Worm (Caenorhabditis elegans) whole organism, L3 larva: ENCODE measurements around the gene eat-6.

Experiments
- R02D3.7 ChIP-seq: fragments of 150-350 bp; optimal IDR thresholded peaks from 2 replicates; lab custom pipeline; 2014; ENCODE audit warnings: missing biosample characterization, missing genetic modification characterization
- ZK546.5 ChIP-seq: sonication (generic microtip); optimal IDR thresholded peaks from 2 replicates; lab custom pipeline; 2017; ENCODE audit warnings: missing biosample characterization, missing genetic modification characterization
- aly-2 ChIP-seq: fragments of 150-350 bp; optimal IDR thresholded peaks from 2 replicates; lab custom pipeline; 2014; ENCODE audit warnings: missing biosample characterization, missing genetic modification characterization
- ama-1 ChIP-seq: fragments of 150-350 bp; optimal IDR thresholded peaks from 2 replicates; lab custom pipeline; 2018
- ceh-28 ChIP-seq: fragments of 150-350 bp; optimal IDR thresholded peaks from 2 replicates; lab custom pipeline; 2014; ENCODE audit warnings: missing biosample characterization, missing genetic modification reagents, missing genetic modification characterization
- ceh-82 ChIP-seq: fragments of 150-350 bp; optimal IDR thresholded peaks from 2 replicates; lab custom pipeline; 2014; ENCODE audit warnings: missing biosample characterization, missing genetic modification characterization
- ceh-9 ChIP-seq: sonication (generic microtip); optimal IDR thresholded peaks from 2 replicates; lab custom pipeline; 2018; ENCODE audit warnings: missing biosample characterization, missing genetic modification characterization
- daf-12 ChIP-seq: fragments of 150-350 bp; optimal IDR thresholded peaks from 2 replicates; lab custom pipeline; 2014; ENCODE audit warnings: missing biosample characterization, missing genetic modification reagents, missing genetic modification characterization
- egl-27 ChIP-seq: sonication (generic microtip); optimal IDR thresholded peaks from 4 replicates; lab custom pipeline; 2017; ENCODE audit warnings: missing biosample characterization, missing genetic modification reagents, missing genetic modification characterization
- egl-5 ChIP-seq: fragments of 150-350 bp; optimal IDR thresholded peaks from 2 replicates; lab custom pipeline; 2017; ENCODE audit warnings: missing biosample characterization, missing genetic modification reagents, missing genetic modification characterization, inconsistent platforms
- elt-1 ChIP-seq: fragments of 150-350 bp; optimal IDR thresholded peaks from 2 replicates; lab custom pipeline; 2014; ENCODE audit warnings: missing biosample characterization, missing genetic modification characterization
- elt-2 ChIP-seq: sonication (generic microtip); optimal IDR thresholded peaks from 2 replicates; lab custom pipeline; 2016; ENCODE audit warnings: missing genetic modification reagents, mild to moderate bottlenecking, missing genetic modification characterization, missing compliant biosample characterization
- elt-3 ChIP-seq, 3 experiments: fragments of 150-350 bp in 1 of 3; sonication (generic microtip) in 2 of 3; optimal IDR thresholded peaks; 2 replicates in 2 of 3; 4 replicates in 1 of 3; lab custom pipeline; 2014 to 2017; ENCODE audit warnings: missing biosample characterization in 3 of 3, missing genetic modification characterization in 3 of 3
- eor-1 ChIP-seq, 2 experiments: fragments of 150-350 bp; optimal IDR thresholded peaks; 2 replicates each; lab custom pipeline; 2014 to 2018; ENCODE audit warnings: missing biosample characterization in 2 of 2, missing genetic modification characterization in 2 of 2
- fkh-10 ChIP-seq: sonication (generic microtip); optimal IDR thresholded peaks from 2 replicates; lab custom pipeline; 2017; ENCODE audit warnings: missing biosample characterization, missing genetic modification reagents, missing genetic modification characterization
- fkh-2 ChIP-seq: fragments of 150-350 bp; optimal IDR thresholded peaks from 2 replicates; lab custom pipeline; 2014; ENCODE audit warnings: missing biosample characterization, missing genetic modification reagents, missing genetic modification characterization
- fos-1 ChIP-seq: fragments of 150-350 bp; optimal IDR thresholded peaks from 2 replicates; lab custom pipeline; 2014; ENCODE audit warnings: missing biosample characterization, missing genetic modification characterization
- hmg-11 ChIP-seq: sonication (generic microtip); optimal IDR thresholded peaks from 2 replicates; lab custom pipeline; 2016; ENCODE audit warnings: missing genetic modification characterization, missing compliant biosample characterization
- jun-1 ChIP-seq: fragments of 150-350 bp; optimal IDR thresholded peaks from 2 replicates; lab custom pipeline; 2014; ENCODE audit warnings: missing biosample characterization, missing genetic modification reagents, missing genetic modification characterization
- lin-15B ChIP-seq: fragments of 150-350 bp; optimal IDR thresholded peaks from 2 replicates; lab custom pipeline; 2014; ENCODE audit warnings: missing biosample characterization, missing genetic modification characterization
- lin-39 ChIP-seq: fragments of 150-350 bp; optimal IDR thresholded peaks from 2 replicates; lab custom pipeline; 2018; ENCODE audit warnings: missing biosample characterization, missing genetic modification reagents, missing genetic modification characterization
- lsy-12 ChIP-seq: sonication (generic microtip); optimal IDR thresholded peaks from 2 replicates; lab custom pipeline; 2016; ENCODE audit warnings: mild to moderate bottlenecking, missing genetic modification characterization, missing compliant biosample characterization
- mdl-1 ChIP-seq: fragments of 150-350 bp; optimal IDR thresholded peaks from 2 replicates; lab custom pipeline; 2014; ENCODE audit warnings: missing biosample characterization, missing genetic modification characterization
- nfya-1 ChIP-seq: sonication (generic microtip); optimal IDR thresholded peaks from 2 replicates; lab custom pipeline; 2017; ENCODE audit warnings: missing genetic modification characterization, mild to moderate bottlenecking, missing compliant biosample characterization, antibody characterized with exemption, moderate library complexity; ENCODE audit not compliant: insufficient read depth
- nhr-11 ChIP-seq: fragments of 150-350 bp; optimal IDR thresholded peaks from 2 replicates; lab custom pipeline; 2014; ENCODE audit warnings: missing biosample characterization, missing genetic modification characterization
- nhr-12 ChIP-seq: fragments of 150-350 bp; optimal IDR thresholded peaks from 2 replicates; lab custom pipeline; 2014; ENCODE audit warnings: missing biosample characterization, missing genetic modification characterization
- nhr-23 ChIP-seq: fragments of 150-350 bp; optimal IDR thresholded peaks from 2 replicates; lab custom pipeline; 2014; ENCODE audit warnings: missing biosample characterization, missing genetic modification reagents, missing genetic modification characterization
- nhr-237 ChIP-seq: fragments of 150-350 bp; optimal IDR thresholded peaks from 2 replicates; lab custom pipeline; 2014; ENCODE audit warnings: missing biosample characterization, missing genetic modification characterization
- nhr-25 ChIP-seq: sonication (generic microtip); optimal IDR thresholded peaks from 2 replicates; lab custom pipeline; 2017; ENCODE audit warnings: missing biosample characterization, missing genetic modification characterization
- nhr-43 ChIP-seq: sonication (generic microtip); optimal IDR thresholded peaks from 2 replicates; lab custom pipeline; 2016; ENCODE audit warnings: mild to moderate bottlenecking, missing genetic modification characterization, missing compliant biosample characterization; ENCODE audit not compliant: poor library complexity, severe bottlenecking
- nhr-67 ChIP-seq: fragments of 150-350 bp; optimal IDR thresholded peaks from 2 replicates; lab custom pipeline; 2014; ENCODE audit warnings: missing biosample characterization, missing genetic modification characterization
- nhr-76 ChIP-seq: fragments of 150-350 bp; sonication (generic microtip); optimal IDR thresholded peaks from 5 replicates; lab custom pipeline; 2014; ENCODE audit warnings: missing biosample characterization, missing genetic modification characterization
- nhr-77 ChIP-seq: fragments of 150-350 bp; optimal IDR thresholded peaks from 2 replicates; lab custom pipeline; 2014; ENCODE audit warnings: missing biosample characterization, missing genetic modification characterization
- pha-4 ChIP-seq: fragments of 150-350 bp; optimal IDR thresholded peaks from 2 replicates; lab custom pipeline; 2014; ENCODE audit warnings: missing biosample characterization, missing genetic modification reagents, missing genetic modification characterization
- pqm-1 ChIP-seq: fragments of 150-350 bp; optimal IDR thresholded peaks from 2 replicates; lab custom pipeline; 2017; ENCODE audit warnings: missing biosample characterization, missing genetic modification characterization, inconsistent platforms
- sea-2 ChIP-seq: fragments of 150-350 bp; sonication (generic microtip); optimal IDR thresholded peaks from 4 replicates; lab custom pipeline; 2014; ENCODE audit warnings: missing biosample characterization, missing genetic modification reagents, missing genetic modification characterization
- skn-1 ChIP-seq: fragments of 150-350 bp; optimal IDR thresholded peaks from 2 replicates; lab custom pipeline; 2014; ENCODE audit warnings: missing biosample characterization, missing genetic modification characterization
- snpc-4 ChIP-seq: fragments of 150-350 bp; optimal IDR thresholded peaks from 2 replicates; lab custom pipeline; 2014; ENCODE audit warnings: missing biosample characterization, missing genetic modification characterization
- tbx-2 ChIP-seq: sonication (generic microtip); optimal IDR thresholded peaks from 2 replicates; lab custom pipeline; 2016; ENCODE audit warnings: mild to moderate bottlenecking, missing genetic modification characterization, missing compliant biosample characterization
- unc-39 ChIP-seq: sonication (generic microtip); optimal IDR thresholded peaks from 4 replicates; lab custom pipeline; 2017; ENCODE audit warnings: missing biosample characterization, missing genetic modification characterization
- zag-1 ChIP-seq: fragments of 150-350 bp; optimal IDR thresholded peaks from 2 replicates; lab custom pipeline; 2014; ENCODE audit warnings: missing biosample characterization, missing genetic modification characterization
- ztf-11 ChIP-seq: fragments of 150-350 bp; optimal IDR thresholded peaks from 2 replicates; lab custom pipeline; 2014; ENCODE audit warnings: missing biosample characterization, missing genetic modification characterization
- ztf-4 ChIP-seq: fragments of 150-350 bp; optimal IDR thresholded peaks from 2 replicates; lab custom pipeline; 2014; ENCODE audit warnings: missing biosample characterization, missing genetic modification characterization

The eat-6 gene

ce11 chrV:13085227-13085640, 44.6 kb downstream of the eat-6 start:
- TF ChIP-seq nfya-1 (tag; lab: Kevin White, UChicago) (no peak), egl-27 (tag; lab: Kevin White, UChicago) (no peak), lin-15B (tag; lab: Kevin White, UChicago) (no peak), fkh-10 (GFP tag; lab: Kevin White, UChicago) (no peak), ceh-28 (tag; lab: Kevin White, UChicago) (no peak), elt-3 (tag; optimal IDR thresholded peaks at IDR 0.05; lab: Kevin White, UChicago) (peak in 1 of 3 experiments; percentile 5), ztf-4 (tag; lab: Kevin White, UChicago) (no peak), snpc-4 (tag; lab: Kevin White, UChicago) (no peak), fkh-2 (no peak), elt-1 (no peak), daf-12 (tag; lab: Kevin White, UChicago) (no peak), nhr-23 (tag; lab: Kevin White, UChicago) (peak; percentile 43), fos-1 (no peak), ZK546.5 (no peak), unc-39 (tag; lab: Kevin White, UChicago) (no peak), eor-1 (tag; optimal IDR thresholded peaks at IDR 0.05; lab: Kevin White, UChicago) (no peak), jun-1 (tag; lab: Kevin White, UChicago) (peak; percentile 36), skn-1 (no peak), pqm-1 (tag; lab: Kevin White, UChicago) (peak; percentile 65), egl-5 (tag; lab: Kevin White, UChicago) (no peak), nhr-77 (tag; lab: Kevin White, UChicago) (no peak), elt-2 (tag; lab: Kevin White, UChicago) (peak; percentile 88), lsy-12 (tag; lab: Kevin White, UChicago) (no peak), zag-1 (no peak), aly-2 (tag; lab: Kevin White, UChicago) (no peak), nhr-237 (tag; lab: Kevin White, UChicago) (no peak)

DNA sequence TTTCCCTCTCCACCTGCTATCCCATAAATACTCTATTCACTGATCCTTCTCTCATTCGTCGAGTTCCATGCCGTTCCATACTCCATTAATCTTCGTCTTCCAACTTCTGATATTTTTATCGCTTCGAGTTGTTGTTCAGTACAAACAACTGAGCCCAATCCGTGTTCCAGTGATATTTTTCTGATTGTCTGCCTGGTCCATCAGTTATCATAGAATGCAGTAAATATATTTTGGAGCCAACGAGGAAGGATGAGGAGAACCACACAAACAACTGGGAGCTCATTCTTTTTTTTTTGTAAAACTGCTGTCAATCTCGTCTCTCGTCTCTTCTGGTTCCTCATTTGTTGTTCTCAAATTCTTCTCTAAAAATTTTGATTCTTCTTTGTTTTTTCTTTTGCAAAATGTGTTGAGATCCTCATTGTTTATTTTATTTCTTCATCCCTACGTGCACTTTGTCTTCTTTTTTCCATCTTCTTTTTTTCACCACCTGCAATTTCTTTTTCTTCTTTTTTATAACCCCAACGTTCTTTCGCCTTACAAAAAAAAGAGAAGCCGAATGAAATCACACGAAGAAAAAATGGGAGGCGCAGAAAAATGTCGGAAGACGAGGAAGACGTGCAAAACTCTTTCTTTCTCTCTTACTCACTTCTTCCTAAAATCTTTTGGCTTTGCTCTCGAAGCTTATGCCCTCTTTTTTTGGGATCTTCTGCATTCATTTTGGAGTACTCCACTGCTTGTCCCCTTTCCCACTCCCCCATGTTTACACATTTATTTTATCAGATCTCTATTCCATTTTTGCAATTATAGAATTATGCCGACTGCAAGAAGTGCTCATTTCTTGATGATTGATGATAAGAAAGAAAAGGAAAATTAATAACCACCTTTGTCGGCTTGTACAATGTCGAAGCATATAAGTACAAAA, 45.8 kb downstream of the eat-6 start:
- TF ChIP-seq fkh-10 (GFP tag; lab: Kevin White, UChicago), result no peak
- peak; percentile 35 for TF ChIP-seq lin-39 (tag; lab: Kevin White, UChicago)
- TF ChIP-seq elt-2 (tag; lab: Kevin White, UChicago), result peak; percentile 32
- TF ChIP-seq snpc-4 (tag; lab: Kevin White, UChicago), result peak; percentile 3

DNA sequence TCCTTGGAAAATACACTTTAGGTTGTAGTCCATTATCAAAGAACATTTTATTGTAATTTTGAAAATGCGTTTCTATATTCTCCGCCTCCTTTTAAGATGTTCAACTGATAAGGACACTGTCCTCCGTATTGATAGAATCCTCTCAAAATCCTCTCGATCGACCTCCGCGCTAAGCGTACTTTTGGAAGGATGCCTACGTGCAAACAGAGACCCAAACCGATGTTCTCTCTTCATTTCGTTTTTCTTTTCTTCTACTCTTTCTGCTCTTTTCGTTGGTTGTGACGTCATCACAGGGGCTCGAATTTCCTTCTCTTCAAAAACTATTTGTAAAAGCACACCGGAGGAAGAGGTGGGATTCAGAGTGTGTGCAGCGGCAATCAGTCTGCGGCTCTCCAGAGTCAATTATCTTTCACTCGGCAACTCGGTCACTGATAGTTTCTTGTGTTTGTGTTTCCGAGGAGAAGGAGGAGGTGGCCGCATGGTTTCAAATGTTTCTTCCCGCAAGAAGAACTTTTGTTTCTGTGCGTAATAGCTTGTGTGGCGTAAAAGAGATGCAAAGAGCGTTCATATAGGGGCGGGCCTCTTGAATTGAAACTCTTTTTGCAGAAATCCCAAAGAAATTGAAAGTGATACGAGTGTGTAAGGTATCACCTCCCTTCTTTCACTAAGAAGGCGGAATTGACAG, 47.2 kb downstream of the eat-6 start, which contains the start of gene C34B4.2:
TSS of gene C34B4.2 (plus strand) at position 614 of the 685 bp plus-strand sequence.
- TF ChIP-seq ztf-11 (tag; lab: Kevin White, UChicago) (no peak), pqm-1 (tag; lab: Kevin White, UChicago) (peak; percentile 27), nhr-12 (no peak), mdl-1 (tag; lab: Kevin White, UChicago) (no peak), pha-4 (tag; lab: Kevin White, UChicago) (peak; percentile 96), hmg-11 (tag; lab: Kevin White, UChicago) (no peak), nhr-43 (peak; percentile 5), ceh-82 (no peak), sea-2 (GFP tag; lab: Kevin White, UChicago) (no peak), fkh-10 (GFP tag; lab: Kevin White, UChicago) (no peak), elt-1 (peak; percentile 16), eor-1 (tag; optimal IDR thresholded peaks at IDR 0.05; lab: Kevin White, UChicago) (no peak), nhr-25 (tag; lab: Kevin White, UChicago) (no peak), tbx-2 (tag; lab: Kevin White, UChicago) (peak; percentile 53), nhr-11 (tag; lab: Kevin White, UChicago) (peak; percentile 63), zag-1 (no peak), aly-2 (tag; lab: Kevin White, UChicago) (no peak), ztf-4 (tag; lab: Kevin White, UChicago) (no peak), ama-1 (lab: Kevin White, UChicago) (peak; percentile 29), unc-39 (tag; lab: Kevin White, UChicago) (no peak), ZK546.5 (no peak), snpc-4 (tag; lab: Kevin White, UChicago) (no peak), ceh-9 (tag; lab: Kevin White, UChicago) (no peak), lsy-12 (tag; lab: Kevin White, UChicago) (peak; percentile 13), nhr-76 (tag; lab: Kevin White, UChicago) (no peak), elt-2 (tag; lab: Kevin White, UChicago) (peak; percentile 88), egl-27 (tag; lab: Kevin White, UChicago) (no peak), nhr-67 (tag; lab: Kevin White, UChicago) (no peak), daf-12 (tag; lab: Kevin White, UChicago) (no peak), elt-3 (tag; optimal IDR thresholded peaks at IDR 0.05; lab: Kevin White, UChicago) (no peak), lin-15B (tag; lab: Kevin White, UChicago) (no peak), jun-1 (tag; lab: Kevin White, UChicago) (peak; percentile 4), fkh-2 (no peak), lin-39 (tag; lab: Kevin White, UChicago) (peak; percentile 77), R02D3.7 (tag; lab: Kevin White, UChicago) (no peak), nhr-77 (tag; lab: Kevin White, UChicago) (no peak), fos-1 (no peak), egl-5 (tag; lab: Kevin White, UChicago) (no peak)
